Fruit fly (Drosophila melanogaster) whole organism: ENCODE results near the gene CG10959.

ENCODE experiments used
- CG8478 ChIP-seq: fragments of >200 bp; optimal IDR thresholded peaks from 2 replicates; lab custom pipeline; 2018; ENCODE audit warnings: inconsistent platforms
- Dll ChIP-seq: fragments of >200 bp; optimal IDR thresholded peaks from 2 replicates; lab custom pipeline; 2017
- pan ChIP-seq: fragments of >200 bp; optimal IDR thresholded peaks from 2 replicates; lab custom pipeline; 2017
- psq ChIP-seq: fragments of >200 bp; optimal IDR thresholded peaks from 2 replicates; lab custom pipeline; 2017
- usp ChIP-seq: fragments of >200 bp; optimal IDR thresholded peaks from 2 replicates; lab custom pipeline; 2017; ENCODE audit warnings: missing biosample characterization, missing genetic modification characterization, mixed read lengths

dm6 chrX:8112715-8113114 lies 35.9 kb upstream of the CG10959 start:
- TF ChIP-seq usp (GFP tag; lab: Kevin White, UChicago) = no peak
- TF ChIP-seq Dll (lab: Kevin White, UChicago) = no peak
- TF ChIP-seq CG8478 (lab: Kevin White, UChicago) = no peak
- TF ChIP-seq pan (lab: Kevin White, UChicago) = no peak
- TF ChIP-seq psq (lab: Kevin White, UChicago) = no peak
